Worm (Caenorhabditis elegans) whole organism, early embryonic: ENCODE measurements around the gene hlh-30.

Source experiments
- aly-1 ChIP-seq: sonication (generic microtip); optimal IDR thresholded peaks from 2 replicates; lab custom pipeline; 2016; ENCODE audit warnings: missing genetic modification characterization, missing compliant biosample characterization
- ama-1 ChIP-seq: fragments of 150-350 bp; optimal IDR thresholded peaks from 2 replicates; lab custom pipeline; 2014
- ceh-13 ChIP-seq: fragments of 200-800 bp; sonication (Bioruptor generic); optimal IDR thresholded peaks from 2 replicates; lab custom pipeline; 2018; ENCODE audit warnings: mild to moderate bottlenecking, missing genetic modification characterization, missing compliant biosample characterization
- ceh-36 ChIP-seq: sonication (generic microtip); optimal IDR thresholded peaks from 2 replicates; lab custom pipeline; 2016; ENCODE audit warnings: missing genetic modification characterization, inconsistent platforms, missing compliant biosample characterization
- ets-7 ChIP-seq: sonication (generic microtip); optimal IDR thresholded peaks from 2 replicates; lab custom pipeline; 2016; ENCODE audit warnings: missing genotype, missing genetic modification characterization, missing compliant biosample characterization
- flt-1 ChIP-seq: fragments of 200-800 bp; sonication (Bioruptor generic); IDR thresholded peaks from 2 replicates; pipeline ENCODE4 v1.3.6; 2022; ENCODE audit warnings: missing genetic modification characterization, missing compliant biosample characterization
- hmg-4 ChIP-seq: fragments of 200-800 bp; sonication (Bioruptor generic); optimal IDR thresholded peaks from 2 replicates; lab custom pipeline; 2018; ENCODE audit warnings: mild to moderate bottlenecking, missing genetic modification characterization, missing compliant biosample characterization
- hnd-1 ChIP-seq: sonication (generic microtip); optimal IDR thresholded peaks from 2 replicates; lab custom pipeline; 2016; ENCODE audit warnings: missing genetic modification characterization, missing compliant biosample characterization
- tbx-11 ChIP-seq: fragments of 200-800 bp; sonication (Bioruptor generic); IDR thresholded peaks from 2 replicates; pipeline ENCODE4 v1.3.6; 2022; ENCODE audit warnings: missing genetic modification characterization, missing compliant biosample characterization
- tra-4 ChIP-seq: sonication (generic microtip); optimal IDR thresholded peaks from 2 replicates; lab custom pipeline; 2017; ENCODE audit warnings: missing genetic modification characterization, missing compliant biosample characterization

DNA sequence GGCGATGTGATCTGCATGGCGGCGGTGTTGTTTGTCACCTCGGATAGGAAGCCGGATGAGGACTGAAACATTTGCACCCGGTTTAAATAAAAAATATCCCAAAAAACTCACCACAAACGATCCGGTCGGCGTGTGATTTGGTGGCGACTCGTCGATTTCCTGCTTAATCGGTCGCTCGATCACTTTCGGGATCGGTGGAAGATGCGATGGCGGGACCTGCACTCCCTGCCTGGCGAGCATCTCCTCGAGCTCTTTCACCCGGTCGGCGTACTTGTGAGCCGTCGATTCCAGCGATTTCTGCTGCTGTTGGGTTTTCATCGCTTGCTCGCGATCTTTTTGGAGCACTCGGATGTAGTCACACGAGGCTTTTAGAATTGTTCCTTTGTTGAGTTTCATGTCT lies 18.0 kb downstream of the hlh-30 start:
- TF ChIP-seq ama-1 (lab: Kevin White, UChicago) (no peak), hnd-1 (no peak), tbx-11 (GFP tag; lab: Robert Waterston, UW) (no peak), tra-4 (no peak), ceh-36 (tag; lab: Kevin White, UChicago) (no peak), ets-7 (no peak), hmg-4 (GFP tag; lab: Kevin White, UChicago) (no peak), flt-1 (no peak), aly-1 (tag; lab: Kevin White, UChicago) (no peak), ceh-13 (GFP tag; lab: Kevin White, UChicago) (no peak)
